Worm (Caenorhabditis elegans) whole organism, early embryonic: ENCODE data around the gene zmp-1.

Experiments
- B0310.2 ChIP-seq: sonication (generic microtip); optimal IDR thresholded peaks from 2 replicates; lab custom pipeline; 2016; ENCODE audit warnings: mild to moderate bottlenecking, missing genetic modification characterization, missing compliant biosample characterization
- F13C5.2 ChIP-seq: sonication (generic microtip); optimal IDR thresholded peaks from 2 replicates; lab custom pipeline; 2017; ENCODE audit warnings: mild to moderate bottlenecking, missing genetic modification characterization, inconsistent platforms, missing compliant biosample characterization
- aly-1 ChIP-seq: sonication (generic microtip); optimal IDR thresholded peaks from 2 replicates; lab custom pipeline; 2016; ENCODE audit warnings: missing genetic modification characterization, missing compliant biosample characterization
- ama-1 ChIP-seq: fragments of 150-350 bp; optimal IDR thresholded peaks from 2 replicates; lab custom pipeline; 2014
- ceh-13 ChIP-seq: fragments of 200-800 bp; sonication (Bioruptor generic); optimal IDR thresholded peaks from 2 replicates; lab custom pipeline; 2018; ENCODE audit warnings: mild to moderate bottlenecking, missing genetic modification characterization, missing compliant biosample characterization
- ceh-36 ChIP-seq: sonication (generic microtip); optimal IDR thresholded peaks from 2 replicates; lab custom pipeline; 2016; ENCODE audit warnings: missing genetic modification characterization, inconsistent platforms, missing compliant biosample characterization
- ets-7 ChIP-seq: sonication (generic microtip); optimal IDR thresholded peaks from 2 replicates; lab custom pipeline; 2016; ENCODE audit warnings: missing genotype, missing genetic modification characterization, missing compliant biosample characterization
- flt-1 ChIP-seq: fragments of 200-800 bp; sonication (Bioruptor generic); IDR thresholded peaks from 2 replicates; pipeline ENCODE4 v1.3.6; 2022; ENCODE audit warnings: missing genetic modification characterization, missing compliant biosample characterization
- hmbx-1 ChIP-seq: sonication (generic microtip); optimal IDR thresholded peaks from 2 replicates; lab custom pipeline; 2016; ENCODE audit warnings: mild to moderate bottlenecking, missing genetic modification characterization, missing compliant biosample characterization
- hmg-4 ChIP-seq: fragments of 200-800 bp; sonication (Bioruptor generic); optimal IDR thresholded peaks from 2 replicates; lab custom pipeline; 2018; ENCODE audit warnings: mild to moderate bottlenecking, missing genetic modification characterization, missing compliant biosample characterization
- hnd-1 ChIP-seq: sonication (generic microtip); optimal IDR thresholded peaks from 2 replicates; lab custom pipeline; 2016; ENCODE audit warnings: missing genetic modification characterization, missing compliant biosample characterization
- pes-1 ChIP-seq: fragments of 200-800 bp; sonication (Bioruptor generic); IDR thresholded peaks from 2 replicates; pipeline ENCODE4 v1.3.6; 2022; ENCODE audit warnings: missing genetic modification reagents, missing genetic modification characterization, missing compliant biosample characterization
- scrt-1 ChIP-seq: fragments of 200-800 bp; sonication (Bioruptor generic); IDR thresholded peaks from 2 replicates; pipeline ENCODE4 v1.3.6; 2022; ENCODE audit warnings: missing genetic modification characterization, missing compliant biosample characterization
- sea-1 ChIP-seq: fragments of 200-800 bp; sonication (Bioruptor generic); conservative IDR thresholded peaks from 2 replicates; pipeline ENCODE4 v1.3.6; 2022; ENCODE audit warnings: missing genetic modification characterization, missing compliant biosample characterization
- tbx-11 ChIP-seq: fragments of 200-800 bp; sonication (Bioruptor generic); IDR thresholded peaks from 2 replicates; pipeline ENCODE4 v1.3.6; 2022; ENCODE audit warnings: missing genetic modification characterization, missing compliant biosample characterization
- tbx-37 ChIP-seq: fragments of 200-800 bp; sonication (Bioruptor generic); conservative IDR thresholded peaks from 2 replicates; pipeline ENCODE4 v1.3.6; 2022; ENCODE audit warnings: missing genetic modification reagents, missing genetic modification characterization, missing compliant biosample characterization
- tra-4 ChIP-seq: sonication (generic microtip); optimal IDR thresholded peaks from 2 replicates; lab custom pipeline; 2017; ENCODE audit warnings: missing genetic modification characterization, missing compliant biosample characterization

Gene zmp-1

ce11 chrIII:5895913-5896312, 36.8 kb downstream of the zmp-1 start, which contains the start of gene pxl-1:
Gene pxl-1 (minus strand): TSS chrIII:5896013.
- TF ChIP-seq tbx-11 (GFP tag; lab: Robert Waterston, UW) = no peak
- TF ChIP-seq ets-7 (tag; lab: Kevin White, UChicago) = no peak
- TF ChIP-seq scrt-1 (GFP tag; lab: Robert Waterston, UW) = no peak
- TF ChIP-seq sea-1 (GFP tag; lab: Robert Waterston, UW) = no peak
- no peak for TF ChIP-seq pes-1 (GFP tag; lab: Robert Waterston, UW)
- no peak for TF ChIP-seq B0310.2
- no peak for TF ChIP-seq hmbx-1 (tag; lab: Kevin White, UChicago)
- no peak for TF ChIP-seq ceh-13 (GFP tag; lab: Kevin White, UChicago)
- TF ChIP-seq ama-1 (lab: Kevin White, UChicago) = no peak
- no peak for TF ChIP-seq tra-4
- TF ChIP-seq flt-1 (GFP tag; lab: Robert Waterston, UW) = no peak
- no peak for TF ChIP-seq hmg-4 (GFP tag; lab: Kevin White, UChicago)
- TF ChIP-seq ceh-36 = no peak

- no peak for TF ChIP-seq scrt-1 (GFP tag; lab: Robert Waterston, UW)
- no peak for TF ChIP-seq sea-1 (GFP tag; lab: Robert Waterston, UW)
- no peak for TF ChIP-seq hnd-1 (tag; lab: Kevin White, UChicago)
- no peak for TF ChIP-seq hmbx-1 (tag; lab: Kevin White, UChicago)
- TF ChIP-seq ceh-13 (GFP tag; lab: Kevin White, UChicago) = no peak
- no peak for TF ChIP-seq ama-1 (lab: Kevin White, UChicago)
Observed at ce11 chrIII:5892909-5893308, 39.8 kb downstream of the zmp-1 start.

- no peak for TF ChIP-seq ets-7 (tag; lab: Kevin White, UChicago)
- TF ChIP-seq scrt-1 (GFP tag; lab: Robert Waterston, UW) = no peak
- TF ChIP-seq hnd-1 (tag; lab: Kevin White, UChicago) = no peak
- no peak for TF ChIP-seq tbx-11 (GFP tag; lab: Robert Waterston, UW)
- TF ChIP-seq aly-1 (tag; lab: Kevin White, UChicago) = no peak
- TF ChIP-seq tbx-37 (GFP tag; lab: Robert Waterston, UW) = no peak
- no peak for TF ChIP-seq B0310.2
- TF ChIP-seq flt-1 (GFP tag; lab: Robert Waterston, UW) = no peak
- TF ChIP-seq hmbx-1 (tag; lab: Kevin White, UChicago) = no peak
- TF ChIP-seq ceh-36 = no peak
- no peak for TF ChIP-seq F13C5.2 (tag; lab: Kevin White, UChicago)
- TF ChIP-seq tra-4 = no peak
- TF ChIP-seq hmg-4 (GFP tag; lab: Kevin White, UChicago) = no peak
- TF ChIP-seq sea-1 (GFP tag; lab: Robert Waterston, UW) = no peak
- no peak for TF ChIP-seq ama-1 (lab: Kevin White, UChicago)
- no peak for TF ChIP-seq pes-1 (GFP tag; lab: Robert Waterston, UW)
Observed at ce11 chrIII:5888675-5889074, 44.1 kb downstream of the zmp-1 start, which contains the start of gene C28H8.8. Gene C28H8.8 (minus strand): TSS chrIII:5888775.

- TF ChIP-seq tbx-11 (GFP tag; lab: Robert Waterston, UW) (no peak), tbx-37 (GFP tag; lab: Robert Waterston, UW) (no peak), F13C5.2 (tag; lab: Kevin White, UChicago) (no peak), ceh-13 (GFP tag; lab: Kevin White, UChicago) (no peak), hnd-1 (tag; lab: Kevin White, UChicago) (no peak), ceh-36 (no peak), B0310.2 (no peak), ama-1 (lab: Kevin White, UChicago) (no peak), sea-1 (GFP tag; lab: Robert Waterston, UW) (no peak)
Observed at ce11 chrIII:5886893-5887292, 45.9 kb downstream of the zmp-1 start, which contains the start of gene C28H8.7. Gene C28H8.7 (minus strand): TSS chrIII:5886993.

ce11 chrIII:5884459-5884858, 48.3 kb downstream of the zmp-1 start:
- no peak for TF ChIP-seq sea-1 (GFP tag; lab: Robert Waterston, UW)
- TF ChIP-seq flt-1 (GFP tag; lab: Robert Waterston, UW) = no peak
- TF ChIP-seq tbx-37 (GFP tag; lab: Robert Waterston, UW) = no peak
- no peak for TF ChIP-seq ceh-36
- TF ChIP-seq aly-1 (tag; lab: Kevin White, UChicago) = no peak
- no peak for TF ChIP-seq tra-4
- TF ChIP-seq ets-7 (tag; lab: Kevin White, UChicago) = no peak
- no peak for TF ChIP-seq tbx-11 (GFP tag; lab: Robert Waterston, UW)
- no peak for TF ChIP-seq scrt-1 (GFP tag; lab: Robert Waterston, UW)
- TF ChIP-seq F13C5.2 (tag; lab: Kevin White, UChicago) = no peak
- TF ChIP-seq hnd-1 (tag; lab: Kevin White, UChicago) = no peak
- no peak for TF ChIP-seq ama-1 (lab: Kevin White, UChicago)
- TF ChIP-seq ceh-13 (GFP tag; lab: Kevin White, UChicago) = no peak
- no peak for TF ChIP-seq hmg-4 (GFP tag; lab: Kevin White, UChicago)
- TF ChIP-seq hmbx-1 (tag; lab: Kevin White, UChicago) = no peak
- TF ChIP-seq pes-1 (GFP tag; lab: Robert Waterston, UW) = no peak
- TF ChIP-seq B0310.2 = no peak

ce11 chrIII:5884007-5884406, 48.7 kb downstream of the zmp-1 start, which contains the start of gene C28H8.5:
Gene C28H8.5 (plus strand): TSS chrIII:5884307.
- no peak for TF ChIP-seq hmg-4 (GFP tag; lab: Kevin White, UChicago)
- TF ChIP-seq ceh-13 (GFP tag; lab: Kevin White, UChicago) = no peak
- TF ChIP-seq sea-1 (GFP tag; lab: Robert Waterston, UW) = no peak
- TF ChIP-seq ceh-36 = no peak
- TF ChIP-seq hnd-1 (tag; lab: Kevin White, UChicago) = no peak
- no peak for TF ChIP-seq scrt-1 (GFP tag; lab: Robert Waterston, UW)
- TF ChIP-seq ets-7 (tag; lab: Kevin White, UChicago) = no peak
- no peak for TF ChIP-seq F13C5.2 (tag; lab: Kevin White, UChicago)
- no peak for TF ChIP-seq tbx-37 (GFP tag; lab: Robert Waterston, UW)
- no peak for TF ChIP-seq B0310.2
- no peak for TF ChIP-seq hmbx-1 (tag; lab: Kevin White, UChicago)
- TF ChIP-seq flt-1 (GFP tag; lab: Robert Waterston, UW) = no peak
- TF ChIP-seq tbx-11 (GFP tag; lab: Robert Waterston, UW) = no peak
- TF ChIP-seq aly-1 (tag; lab: Kevin White, UChicago) = no peak

ce11 chrIII:5883517-5883916, 49.2 kb downstream of the zmp-1 start:
- TF ChIP-seq B0310.2 (no peak), ceh-36 (no peak), scrt-1 (GFP tag; lab: Robert Waterston, UW) (no peak), F13C5.2 (tag; lab: Kevin White, UChicago) (no peak), tbx-37 (GFP tag; lab: Robert Waterston, UW) (no peak), ama-1 (lab: Kevin White, UChicago) (no peak), hnd-1 (tag; lab: Kevin White, UChicago) (no peak), hmg-4 (GFP tag; lab: Kevin White, UChicago) (no peak), pes-1 (GFP tag; lab: Robert Waterston, UW) (no peak), tra-4 (no peak), hmbx-1 (tag; lab: Kevin White, UChicago) (no peak), flt-1 (GFP tag; lab: Robert Waterston, UW) (no peak), tbx-11 (GFP tag; lab: Robert Waterston, UW) (no peak), aly-1 (tag; lab: Kevin White, UChicago) (no peak), ets-7 (tag; lab: Kevin White, UChicago) (no peak), sea-1 (GFP tag; lab: Robert Waterston, UW) (no peak), ceh-13 (GFP tag; lab: Kevin White, UChicago) (no peak)
